Worm (Caenorhabditis elegans) whole organism, early embryonic: Measurements from ENCODE around the gene F59B10.2.

Experiments
- B0310.2 ChIP-seq: sonication (generic microtip); optimal IDR thresholded peaks from 2 replicates; lab custom pipeline; 2016; ENCODE audit warnings: mild to moderate bottlenecking, missing genetic modification characterization, missing compliant biosample characterization
- F13C5.2 ChIP-seq: sonication (generic microtip); optimal IDR thresholded peaks from 2 replicates; lab custom pipeline; 2017; ENCODE audit warnings: mild to moderate bottlenecking, missing genetic modification characterization, inconsistent platforms, missing compliant biosample characterization
- aly-1 ChIP-seq: sonication (generic microtip); optimal IDR thresholded peaks from 2 replicates; lab custom pipeline; 2016; ENCODE audit warnings: missing genetic modification characterization, missing compliant biosample characterization
- ama-1 ChIP-seq: fragments of 150-350 bp; optimal IDR thresholded peaks from 2 replicates; lab custom pipeline; 2014
- ceh-13 ChIP-seq: fragments of 200-800 bp; sonication (Bioruptor generic); optimal IDR thresholded peaks from 2 replicates; lab custom pipeline; 2018; ENCODE audit warnings: mild to moderate bottlenecking, missing genetic modification characterization, missing compliant biosample characterization
- ceh-36 ChIP-seq: sonication (generic microtip); optimal IDR thresholded peaks from 2 replicates; lab custom pipeline; 2016; ENCODE audit warnings: missing genetic modification characterization, inconsistent platforms, missing compliant biosample characterization
- ets-7 ChIP-seq: sonication (generic microtip); optimal IDR thresholded peaks from 2 replicates; lab custom pipeline; 2016; ENCODE audit warnings: missing genotype, missing genetic modification characterization, missing compliant biosample characterization
- flt-1 ChIP-seq: fragments of 200-800 bp; sonication (Bioruptor generic); IDR thresholded peaks from 2 replicates; pipeline ENCODE4 v1.3.6; 2022; ENCODE audit warnings: missing genetic modification characterization, missing compliant biosample characterization
- hmbx-1 ChIP-seq: sonication (generic microtip); optimal IDR thresholded peaks from 2 replicates; lab custom pipeline; 2016; ENCODE audit warnings: mild to moderate bottlenecking, missing genetic modification characterization, missing compliant biosample characterization
- hmg-4 ChIP-seq: fragments of 200-800 bp; sonication (Bioruptor generic); optimal IDR thresholded peaks from 2 replicates; lab custom pipeline; 2018; ENCODE audit warnings: mild to moderate bottlenecking, missing genetic modification characterization, missing compliant biosample characterization
- hnd-1 ChIP-seq: sonication (generic microtip); optimal IDR thresholded peaks from 2 replicates; lab custom pipeline; 2016; ENCODE audit warnings: missing genetic modification characterization, missing compliant biosample characterization
- pes-1 ChIP-seq: fragments of 200-800 bp; sonication (Bioruptor generic); IDR thresholded peaks from 2 replicates; pipeline ENCODE4 v1.3.6; 2022; ENCODE audit warnings: missing genetic modification reagents, missing genetic modification characterization, missing compliant biosample characterization
- scrt-1 ChIP-seq: fragments of 200-800 bp; sonication (Bioruptor generic); IDR thresholded peaks from 2 replicates; pipeline ENCODE4 v1.3.6; 2022; ENCODE audit warnings: missing genetic modification characterization, missing compliant biosample characterization
- sea-1 ChIP-seq: fragments of 200-800 bp; sonication (Bioruptor generic); conservative IDR thresholded peaks from 2 replicates; pipeline ENCODE4 v1.3.6; 2022; ENCODE audit warnings: missing genetic modification characterization, missing compliant biosample characterization
- tbx-11 ChIP-seq: fragments of 200-800 bp; sonication (Bioruptor generic); IDR thresholded peaks from 2 replicates; pipeline ENCODE4 v1.3.6; 2022; ENCODE audit warnings: missing genetic modification characterization, missing compliant biosample characterization
- tbx-37 ChIP-seq: fragments of 200-800 bp; sonication (Bioruptor generic); conservative IDR thresholded peaks from 2 replicates; pipeline ENCODE4 v1.3.6; 2022; ENCODE audit warnings: missing genetic modification reagents, missing genetic modification characterization, missing compliant biosample characterization
- tra-4 ChIP-seq: sonication (generic microtip); optimal IDR thresholded peaks from 2 replicates; lab custom pipeline; 2017; ENCODE audit warnings: missing genetic modification characterization, missing compliant biosample characterization

F59B10.2 gene

DNA sequence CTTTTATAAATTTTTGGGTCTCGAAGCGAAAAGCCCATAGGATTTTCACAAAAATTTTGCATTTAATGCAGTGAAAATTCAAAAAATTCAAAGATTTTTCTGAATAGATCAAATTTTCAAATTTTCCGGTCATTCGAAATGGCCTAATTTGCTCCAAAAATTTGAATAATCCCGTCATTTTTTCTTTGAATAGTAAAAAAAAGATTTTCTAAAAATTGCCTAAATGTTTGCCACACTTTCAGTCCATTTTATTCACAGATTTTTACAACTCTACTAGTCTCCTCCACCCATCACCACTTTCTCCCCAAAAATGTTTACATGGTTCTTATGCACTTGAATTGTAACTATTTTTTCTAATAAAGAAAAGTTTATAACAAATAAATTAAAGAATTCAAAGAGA lies 24.3 kb upstream of the F59B10.2 start:
- no peak for TF ChIP-seq sea-1 (GFP tag; lab: Robert Waterston, UW)
- no peak for TF ChIP-seq F13C5.2 (tag; lab: Kevin White, UChicago)
- no peak for TF ChIP-seq tra-4 (tag; lab: Kevin White, UChicago)
- no peak for TF ChIP-seq scrt-1 (GFP tag; lab: Robert Waterston, UW)
- no peak for TF ChIP-seq hmbx-1
- TF ChIP-seq ceh-36 (tag; lab: Kevin White, UChicago), result no peak
- TF ChIP-seq B0310.2, result no peak
- no peak for TF ChIP-seq ceh-13

DNA sequence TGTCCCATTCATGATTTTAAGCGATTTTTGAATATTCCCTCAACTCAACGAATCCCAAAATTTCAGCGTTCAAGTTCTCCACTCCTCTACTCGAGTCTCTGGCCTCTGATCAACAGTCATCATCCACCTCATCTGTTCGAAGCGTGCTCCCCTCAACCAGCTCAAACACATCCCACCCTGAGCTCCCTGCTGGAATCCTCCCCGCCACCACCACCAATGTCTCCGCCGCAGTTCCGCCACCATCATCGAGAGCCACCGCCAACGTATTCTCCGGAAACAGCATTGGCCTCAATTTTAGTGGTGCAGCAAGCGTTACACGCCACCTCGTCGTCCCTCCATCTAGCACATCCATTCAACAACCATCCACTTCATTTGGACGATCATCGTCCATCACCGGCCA lies 22.0 kb upstream of the F59B10.2 start:
- TF ChIP-seq hmg-4 (no peak), tbx-37 (GFP tag; lab: Robert Waterston, UW) (no peak), F13C5.2 (tag; lab: Kevin White, UChicago) (no peak), tra-4 (tag; lab: Kevin White, UChicago) (no peak), B0310.2 (no peak), ama-1 (no peak), hnd-1 (tag; lab: Kevin White, UChicago) (no peak), scrt-1 (GFP tag; lab: Robert Waterston, UW) (no peak), ceh-13 (no peak), ets-7 (no peak)

DNA sequence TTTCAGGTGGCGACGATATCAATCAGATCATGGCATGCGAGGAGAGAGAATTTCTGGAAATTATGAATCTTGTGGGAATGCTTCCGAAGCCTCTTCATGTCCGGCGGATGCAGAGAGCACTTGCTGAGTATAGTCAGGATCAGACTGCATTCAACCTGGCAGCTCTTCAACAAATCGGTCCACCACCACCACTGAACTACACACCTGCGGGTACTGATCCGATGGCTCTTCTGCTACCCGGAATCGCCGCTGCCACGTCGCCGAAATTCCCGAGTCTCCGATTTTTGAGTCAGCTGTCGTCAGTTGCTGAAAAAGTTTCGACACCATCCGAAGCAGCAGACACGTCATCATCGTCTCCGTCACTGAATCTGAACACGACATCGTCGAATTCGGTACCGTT lies 21.3 kb upstream of the F59B10.2 start:
- TF ChIP-seq ceh-36 (tag; lab: Kevin White, UChicago), result no peak
- no peak for TF ChIP-seq ets-7
- no peak for TF ChIP-seq ama-1
- TF ChIP-seq tra-4 (tag; lab: Kevin White, UChicago), result no peak
- TF ChIP-seq scrt-1 (GFP tag; lab: Robert Waterston, UW), result no peak
- no peak for TF ChIP-seq pes-1 (GFP tag; lab: Robert Waterston, UW)
- no peak for TF ChIP-seq flt-1
- TF ChIP-seq sea-1 (GFP tag; lab: Robert Waterston, UW), result no peak
- no peak for TF ChIP-seq B0310.2
- TF ChIP-seq hmbx-1, result no peak
- no peak for TF ChIP-seq hmg-4
- TF ChIP-seq tbx-11 (GFP tag; lab: Robert Waterston, UW), result no peak

ce11 chrII:10529218-10529751 lies 19.6 kb upstream of the F59B10.2 start:
- TF ChIP-seq hmbx-1 (no peak), F13C5.2 (tag; lab: Kevin White, UChicago) (no peak), hmg-4 (no peak), pes-1 (GFP tag; lab: Robert Waterston, UW) (no peak), hnd-1 (tag; lab: Kevin White, UChicago) (no peak), tra-4 (tag; lab: Kevin White, UChicago) (no peak), ceh-36 (tag; lab: Kevin White, UChicago) (no peak), tbx-37 (GFP tag; lab: Robert Waterston, UW) (0 out of 2 replicates have a peak, but pooled peaks have one; percentile 15)

- no peak for TF ChIP-seq B0310.2
- peak; percentile 59; the same call in 1 of the 2 replicates for TF ChIP-seq scrt-1 (GFP tag; lab: Robert Waterston, UW)
These were observed 18.0 kb upstream of the F59B10.2 start, which contains the start of gene mab-10 for ce11 chrII:10527649-10528134. Gene mab-10 (plus strand): TSS chrII:10528084.

DNA sequence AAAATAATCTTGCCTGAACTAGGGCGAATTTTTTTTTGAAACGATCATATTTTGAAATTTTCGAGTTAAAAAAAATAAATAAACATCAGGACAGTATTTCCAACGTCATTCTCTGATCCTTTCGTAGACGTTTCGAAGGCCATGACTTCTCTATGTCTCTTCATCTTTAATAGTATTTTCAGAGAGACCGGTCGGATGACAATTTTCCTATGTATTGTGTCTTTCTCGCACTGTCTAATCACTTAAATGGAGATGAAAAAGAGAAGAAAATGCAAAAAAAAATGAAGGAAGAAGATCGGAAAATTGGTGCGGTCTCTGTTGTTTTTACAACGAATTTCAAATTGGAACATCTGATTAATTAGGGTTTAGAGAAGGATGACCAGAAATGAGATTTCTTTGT lies 15.5 kb upstream of the F59B10.2 start:
- no peak for TF ChIP-seq ama-1
- TF ChIP-seq hmg-4, result no peak
- no peak for TF ChIP-seq pes-1 (GFP tag; lab: Robert Waterston, UW)
- TF ChIP-seq ets-7, result no peak
- no peak for TF ChIP-seq scrt-1 (GFP tag; lab: Robert Waterston, UW)
- no peak for TF ChIP-seq hmbx-1
- TF ChIP-seq tbx-11 (GFP tag; lab: Robert Waterston, UW), result no peak
- TF ChIP-seq aly-1 (tag; lab: Kevin White, UChicago), result no peak
- no peak for TF ChIP-seq tbx-37 (GFP tag; lab: Robert Waterston, UW)
- TF ChIP-seq hnd-1 (tag; lab: Kevin White, UChicago), result no peak
- TF ChIP-seq B0310.2, result no peak
- TF ChIP-seq flt-1, result no peak
- TF ChIP-seq sea-1 (GFP tag; lab: Robert Waterston, UW), result no peak
- no peak for TF ChIP-seq F13C5.2 (tag; lab: Kevin White, UChicago)
- TF ChIP-seq ceh-13, result no peak
- no peak for TF ChIP-seq tra-4 (tag; lab: Kevin White, UChicago)

DNA sequence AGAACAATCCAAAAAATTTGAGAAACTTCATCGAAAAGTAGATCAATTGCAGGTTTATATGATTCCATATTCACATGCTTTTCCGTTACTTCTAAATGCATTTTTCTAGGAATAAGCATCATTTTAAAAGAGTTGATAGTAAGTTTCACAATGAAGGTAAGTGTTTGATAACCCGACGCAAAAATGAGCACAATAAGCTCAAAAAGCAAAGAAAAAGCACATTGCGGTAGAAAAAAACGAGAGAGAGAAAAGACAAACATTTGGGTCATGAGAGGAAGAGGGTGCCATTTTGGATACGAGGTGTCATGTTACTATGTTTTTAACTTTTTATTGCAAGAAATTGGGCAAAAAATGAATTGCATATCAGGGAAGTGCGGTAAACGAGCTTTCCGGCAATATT lies 14.7 kb upstream of the F59B10.2 start, which contains the start of gene F59B10.6:
F59B10.6 (minus strand) TSS at position 101 of the 400 bp plus-strand sequence.
- no peak for TF ChIP-seq aly-1 (tag; lab: Kevin White, UChicago)
- no peak for TF ChIP-seq ets-7
- TF ChIP-seq B0310.2, result no peak
- TF ChIP-seq F13C5.2 (tag; lab: Kevin White, UChicago), result no peak
- TF ChIP-seq pes-1 (GFP tag; lab: Robert Waterston, UW), result no peak
- TF ChIP-seq hnd-1 (tag; lab: Kevin White, UChicago), result no peak
- no peak for TF ChIP-seq ceh-13
- TF ChIP-seq tbx-11 (GFP tag; lab: Robert Waterston, UW), result no peak
- no peak for TF ChIP-seq hmbx-1
- no peak for TF ChIP-seq sea-1 (GFP tag; lab: Robert Waterston, UW)
- TF ChIP-seq tbx-37 (GFP tag; lab: Robert Waterston, UW), result no peak
- no peak for TF ChIP-seq hmg-4
- TF ChIP-seq ama-1, result no peak
- no peak for TF ChIP-seq scrt-1 (GFP tag; lab: Robert Waterston, UW)
- TF ChIP-seq tra-4 (tag; lab: Kevin White, UChicago), result no peak
- TF ChIP-seq flt-1, result no peak
- TF ChIP-seq ceh-36 (tag; lab: Kevin White, UChicago), result no peak

ce11 chrII:10523583-10523982 lies 13.9 kb upstream of the F59B10.2 start, which contains the start of gene F59B10.5:
Gene F59B10.5 (minus strand): TSS chrII:10523683.
- TF ChIP-seq sea-1 (GFP tag; lab: Robert Waterston, UW) (no peak), B0310.2 (no peak)
